Worm (Caenorhabditis elegans): ENCODE data around the gene tag-209.

The tag-209 gene

DNA sequence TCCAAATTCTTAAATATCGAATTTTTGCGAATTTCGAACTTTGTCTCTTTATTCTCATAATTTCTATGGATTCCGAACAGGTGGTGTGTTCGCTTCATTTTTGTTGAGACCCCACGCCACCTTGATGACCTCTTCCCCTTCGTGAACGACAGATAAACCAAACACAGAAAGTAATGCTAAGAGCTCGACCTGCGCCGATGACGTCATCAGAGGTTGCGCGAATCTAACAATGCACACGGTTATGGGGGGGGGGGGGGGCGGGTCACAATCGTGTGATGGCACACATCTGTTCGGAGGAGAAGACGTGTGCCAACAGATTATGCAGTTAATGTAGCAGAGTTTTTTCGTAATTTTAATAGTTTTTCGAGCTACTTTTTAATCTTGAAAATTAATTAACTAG, 2.9 kb upstream of the tag-209 start:
- TF ChIP-seq cnd-1 (tag; optimal IDR thresholded peaks at IDR 0.05), result peak; percentile 70
- TF ChIP-seq nhr-2 (tag; optimal IDR thresholded peaks at IDR 0.05), result peak; percentile 70
- no peak for TF ChIP-seq unc-120 (tag; optimal IDR thresholded peaks at IDR 0.05; ENCODE audit: poor library complexity, severe bottlenecking)
- TF ChIP-seq zip-8 (tag; optimal IDR thresholded peaks at IDR 0.05), result peak; percentile 39

ce11 chrII:10784780-10785463, 2.2 kb upstream of the tag-209 start, which contains the start of gene cdl-1:
cdl-1 (plus strand) TSS chrII:10785452.
- TF ChIP-seq mab-5 (tag; optimal IDR thresholded peaks at IDR 0.05), result no peak
- no peak for TF ChIP-seq flh-1 (GFP tag; optimal IDR thresholded peaks at IDR 0.05)
- TF ChIP-seq ceh-83 (GFP tag; optimal IDR thresholded peaks at IDR 0.05), result no peak
- peak; percentile 6 for TF ChIP-seq nhr-237 (tag; optimal IDR thresholded peaks at IDR 0.05)
- peak; percentile 69 for TF ChIP-seq cnd-1 (tag; optimal IDR thresholded peaks at IDR 0.05)
- no peak for TF ChIP-seq nhr-76 (tag; optimal IDR thresholded peaks at IDR 0.05)
- no peak for TF ChIP-seq elt-1 (tag; optimal IDR thresholded peaks at IDR 0.05; ENCODE audit: borderline replicate concordance, insufficient read depth)
- TF ChIP-seq bed-3 (GFP tag; optimal IDR thresholded peaks at IDR 0.05), result no peak
- no peak for TF ChIP-seq tbx-8 (GFP tag; optimal IDR thresholded peaks at IDR 0.05)
- no peak for TF ChIP-seq sptf-1 (tag; optimal IDR thresholded peaks at IDR 0.05)
- TF ChIP-seq lin-13 (tag; optimal IDR thresholded peaks at IDR 0.05), result no peak
- peak; percentile 33 for TF ChIP-seq hlh-1 (tag; optimal IDR thresholded peaks at IDR 0.05)
- no peak for TF ChIP-seq unc-120 (tag; optimal IDR thresholded peaks at IDR 0.05; ENCODE audit: poor library complexity, severe bottlenecking)
- TF ChIP-seq nhr-2 (tag; optimal IDR thresholded peaks at IDR 0.05), result peak; percentile 59
- TF ChIP-seq pha-4 (tag; optimal IDR thresholded peaks at IDR 0.05), result no peak
- no peak for TF ChIP-seq zip-8 (tag; optimal IDR thresholded peaks at IDR 0.05)
- no peak for TF ChIP-seq M03D4.4 (tag; optimal IDR thresholded peaks at IDR 0.05)
- no peak for TF ChIP-seq nhr-12 (tag; optimal IDR thresholded peaks at IDR 0.05)
- TF ChIP-seq nhr-28 (tag; optimal IDR thresholded peaks at IDR 0.05), result no peak
- TF ChIP-seq drap-1 (GFP tag; optimal IDR thresholded peaks at IDR 0.05), result no peak
- no peak for TF ChIP-seq snpc-4 (tag; optimal IDR thresholded peaks at IDR 0.05)
- no peak for TF ChIP-seq ham-2 (GFP tag; optimal IDR thresholded peaks at IDR 0.05)
- peak; percentile 51 for TF ChIP-seq ces-1 (GFP tag; optimal IDR thresholded peaks at IDR 0.05)
- no peak for TF ChIP-seq blmp-1 (tag; optimal IDR thresholded peaks at IDR 0.05)
- TF ChIP-seq sem-2 (GFP tag; optimal IDR thresholded peaks at IDR 0.05), result no peak
- TF ChIP-seq mls-2 (tag; optimal IDR thresholded peaks at IDR 0.05), result no peak
- peak; percentile 22 for TF ChIP-seq lsy-2 (tag; optimal IDR thresholded peaks at IDR 0.05)
- no peak for TF ChIP-seq ztf-11 (tag; optimal IDR thresholded peaks at IDR 0.05)
- no peak for TF ChIP-seq elt-3 (tag; optimal IDR thresholded peaks at IDR 0.05)
- TF ChIP-seq ceh-43 (GFP tag; optimal IDR thresholded peaks at IDR 0.05), result no peak
- TF ChIP-seq lin-32 (GFP tag; optimal IDR thresholded peaks at IDR 0.05), result peak; percentile 70
- TF ChIP-seq unc-62 (GFP tag; optimal IDR thresholded peaks at IDR 0.05), result no peak

DNA sequence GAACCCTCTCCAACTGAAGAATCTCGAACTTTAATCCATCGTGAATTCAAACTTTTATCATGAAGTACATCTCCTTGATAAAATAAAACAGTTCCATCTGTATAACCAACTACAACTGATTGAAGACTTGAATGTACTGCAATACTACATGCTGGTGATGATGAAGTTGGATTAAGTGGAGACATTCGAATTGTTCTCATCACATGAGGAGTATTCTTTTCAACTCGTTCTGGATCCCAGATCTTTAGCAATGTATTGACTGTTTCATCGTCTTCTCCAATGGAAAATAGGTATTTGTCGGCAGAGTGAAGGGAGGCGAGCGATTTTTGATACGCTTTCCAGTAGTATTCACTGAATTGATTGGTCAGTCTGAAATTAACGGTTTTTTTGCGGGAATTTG, 5.5 kb downstream of the tag-209 start:
- TF ChIP-seq M03D4.4 (tag; optimal IDR thresholded peaks at IDR 0.05) (no peak), ham-2 (GFP tag; optimal IDR thresholded peaks at IDR 0.05) (no peak), hlh-1 (tag; optimal IDR thresholded peaks at IDR 0.05) (no peak), snpc-4 (tag; optimal IDR thresholded peaks at IDR 0.05) (no peak), unc-120 (tag; optimal IDR thresholded peaks at IDR 0.05; ENCODE audit: poor library complexity, severe bottlenecking) (no peak), flh-1 (GFP tag; optimal IDR thresholded peaks at IDR 0.05) (no peak), nhr-237 (tag; optimal IDR thresholded peaks at IDR 0.05) (no peak), nhr-12 (tag; optimal IDR thresholded peaks at IDR 0.05) (no peak), nhr-76 (tag; optimal IDR thresholded peaks at IDR 0.05) (no peak), lin-32 (GFP tag; optimal IDR thresholded peaks at IDR 0.05) (no peak), unc-39 (tag; optimal IDR thresholded peaks at IDR 0.05) (no peak), zip-8 (tag; optimal IDR thresholded peaks at IDR 0.05) (no peak), blmp-1 (tag; optimal IDR thresholded peaks at IDR 0.05) (no peak), cnd-1 (tag; optimal IDR thresholded peaks at IDR 0.05) (no peak), ces-1 (GFP tag; optimal IDR thresholded peaks at IDR 0.05) (no peak)

DNA sequence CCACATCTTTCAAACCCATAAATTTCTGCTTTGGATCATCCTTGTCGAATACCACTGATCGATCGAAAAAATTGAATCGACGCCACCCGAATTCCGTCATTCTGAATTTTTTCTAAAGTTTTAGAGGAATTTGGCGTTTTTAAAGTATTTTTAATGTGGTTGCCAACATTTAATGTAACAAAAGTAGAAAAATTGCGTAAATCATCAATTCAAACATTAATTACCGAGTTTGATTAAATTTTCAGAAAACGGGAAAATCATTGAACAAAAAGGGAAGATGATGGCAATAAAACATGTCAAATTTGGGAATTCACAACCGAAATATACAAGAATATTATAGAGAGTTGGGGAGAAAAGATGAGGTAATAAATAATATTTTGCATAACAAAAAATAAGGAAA, 6.3 kb downstream of the tag-209 start, which contains the start of gene vps-11:
vps-11 (minus strand) TSS at position 101 of the 400 bp plus-strand sequence.
- TF ChIP-seq unc-62 (GFP tag; optimal IDR thresholded peaks at IDR 0.05), result no peak
- TF ChIP-seq mls-2 (tag; optimal IDR thresholded peaks at IDR 0.05), result no peak
- no peak for TF ChIP-seq pha-4 (tag; optimal IDR thresholded peaks at IDR 0.05)
- TF ChIP-seq ces-1 (GFP tag; optimal IDR thresholded peaks at IDR 0.05), result no peak
- no peak for TF ChIP-seq nhr-2 (tag; optimal IDR thresholded peaks at IDR 0.05)
- TF ChIP-seq ceh-83 (GFP tag; optimal IDR thresholded peaks at IDR 0.05), result no peak
- TF ChIP-seq lin-32 (GFP tag; optimal IDR thresholded peaks at IDR 0.05), result no peak
- TF ChIP-seq M03D4.4 (tag; optimal IDR thresholded peaks at IDR 0.05), result no peak
